Fruit fly (Drosophila melanogaster) whole organism, embryonic: Measurements from ENCODE around the gene Reepl1.

Experiments
- BtbVII ChIP-seq: fragments of 200-800 bp; sonication (Bioruptor generic); optimal IDR thresholded peaks from 3 replicates; lab custom pipeline; 2017; ENCODE audit warnings: missing biosample characterization, mild to moderate bottlenecking, missing genetic modification characterization
- CG10274 ChIP-seq: fragments of 200-800 bp; sonication (Bioruptor generic); optimal IDR thresholded peaks from 3 replicates; lab custom pipeline; 2017; ENCODE audit warnings: missing biosample characterization, mild to moderate bottlenecking, missing genetic modification characterization
- CG11247 ChIP-seq: fragments of 200-800 bp; sonication (Bioruptor generic); IDR thresholded peaks from 2 replicates; pipeline ENCODE4 v1.3.6; 2022; ENCODE audit warnings: missing biosample characterization, missing genetic modification characterization
- CG13775 ChIP-seq: fragments of 200-800 bp; sonication (Bioruptor generic); optimal IDR thresholded peaks from 3 replicates; lab custom pipeline; 2017; ENCODE audit warnings: missing biosample characterization, mild to moderate bottlenecking, missing genetic modification characterization
- CG14710 ChIP-seq: fragments of 200-800 bp; sonication (Bioruptor generic); optimal IDR thresholded peaks from 3 replicates; lab custom pipeline; 2019; ENCODE audit warnings: missing biosample characterization, mild to moderate bottlenecking, missing genetic modification characterization, moderate library complexity
- CG1602 ChIP-seq: fragments of 200-800 bp; sonication (Bioruptor generic); optimal IDR thresholded peaks from 3 replicates; lab custom pipeline; 2016; ENCODE audit warnings: missing biosample characterization, missing genetic modification characterization
- CG16863 ChIP-seq: fragments of 200-800 bp; sonication (Bioruptor generic); optimal IDR thresholded peaks from 3 replicates; lab custom pipeline; 2016; ENCODE audit warnings: missing biosample characterization, missing genetic modification characterization
- CG18011 ChIP-seq: fragments of 200-800 bp; sonication (Bioruptor generic); optimal IDR thresholded peaks from 2 replicates; lab custom pipeline; 2017; ENCODE audit warnings: missing biosample characterization, missing genetic modification characterization, mild to moderate bottlenecking, moderate library complexity, missing genotype
- CG18476 ChIP-seq: fragments of 200-800 bp; sonication (Bioruptor generic); optimal IDR thresholded peaks from 2 replicates; lab custom pipeline; 2016; ENCODE audit warnings: missing biosample characterization, mild to moderate bottlenecking, missing genetic modification characterization
- CG18619 ChIP-seq: fragments of 200-800 bp; sonication (Bioruptor generic); optimal IDR thresholded peaks from 3 replicates; lab custom pipeline; 2017; ENCODE audit warnings: missing biosample characterization, mild to moderate bottlenecking, missing genetic modification characterization
- CG2875 ChIP-seq: fragments of 200-800 bp; sonication (Bioruptor generic); optimal IDR thresholded peaks from 2 replicates; lab custom pipeline; 2017; ENCODE audit warnings: missing biosample characterization, mild to moderate bottlenecking, missing genetic modification characterization, missing genetic modification reagents
- CG34224 ChIP-seq: fragments of 200-800 bp; sonication (Bioruptor generic); IDR thresholded peaks from 3 replicates; pipeline ENCODE4 v1.3.6; 2022; ENCODE audit warnings: missing biosample characterization, missing genetic modification characterization; ENCODE audit not compliant: partially characterized antibody
- CG3995 ChIP-seq: fragments of 200-800 bp; sonication (Bioruptor generic); optimal IDR thresholded peaks from 3 replicates; lab custom pipeline; 2016; ENCODE audit warnings: missing biosample characterization, missing genetic modification characterization
- CG4854 ChIP-seq: fragments of 200-800 bp; sonication (Bioruptor generic); optimal IDR thresholded peaks from 2 replicates; lab custom pipeline; 2016; ENCODE audit warnings: missing biosample characterization, missing genetic modification characterization, inconsistent platforms
- CG5245 ChIP-seq: fragments of 200-800 bp; sonication (Bioruptor generic); optimal IDR thresholded peaks from 3 replicates; lab custom pipeline; 2016; ENCODE audit warnings: missing biosample characterization, missing genetic modification characterization
- CG6683 ChIP-seq: fragments of 200-800 bp; sonication (Bioruptor generic); optimal IDR thresholded peaks from 2 replicates; lab custom pipeline; 2017; ENCODE audit warnings: missing biosample characterization, mild to moderate bottlenecking, missing genetic modification characterization, missing genetic modification reagents
- CG6813 ChIP-seq: fragments of 200-800 bp; sonication (Bioruptor generic); optimal IDR thresholded peaks from 2 replicates; lab custom pipeline; 2017; ENCODE audit warnings: missing biosample characterization, missing genetic modification characterization, mild to moderate bottlenecking, moderate library complexity, missing genetic modification reagents
- CG8281 ChIP-seq: fragments of 200-800 bp; sonication (Bioruptor generic); optimal IDR thresholded peaks from 2 replicates; lab custom pipeline; 2018; ENCODE audit warnings: missing biosample characterization, mild to moderate bottlenecking, missing genetic modification characterization, moderate library complexity
- CG9437 ChIP-seq: fragments of 200-800 bp; sonication (Bioruptor generic); optimal IDR thresholded peaks from 2 replicates; lab custom pipeline; 2018; ENCODE audit warnings: missing biosample characterization, mild to moderate bottlenecking, missing genetic modification characterization
- Camta ChIP-seq: fragments of 200-800 bp; sonication (Bioruptor generic); optimal IDR thresholded peaks from 2 replicates; lab custom pipeline; 2016; ENCODE audit warnings: missing biosample characterization, missing genetic modification characterization
- Dp ChIP-seq: fragments of 200-800 bp; sonication (Bioruptor generic); optimal IDR thresholded peaks from 2 replicates; lab custom pipeline; 2018; ENCODE audit warnings: missing biosample characterization, mild to moderate bottlenecking, missing genetic modification characterization, moderate library complexity
- Gug ChIP-seq: fragments of 200-800 bp; sonication (Bioruptor generic); IDR thresholded peaks from 4 replicates; pipeline ENCODE4 v1.3.6; 2022; ENCODE audit warnings: missing biosample characterization, missing genetic modification characterization
- H2.0 ChIP-seq: fragments of 200-800 bp; sonication (Bioruptor generic); IDR thresholded peaks from 2 replicates; pipeline ENCODE4 v1.3.6; 2022; ENCODE audit warnings: missing biosample characterization, missing genetic modification characterization
- Hsf ChIP-seq: fragments of 200-800 bp; sonication (Bioruptor generic); optimal IDR thresholded peaks from 3 replicates; lab custom pipeline; 2016; ENCODE audit warnings: missing biosample characterization, missing genetic modification characterization
- Lpt ChIP-seq: fragments of >200 bp; optimal IDR thresholded peaks from 2 replicates; lab custom pipeline; 2018; ENCODE audit warnings: missing biosample characterization, missing genetic modification characterization
- Nf-YC ChIP-seq: fragments of 200-800 bp; optimal IDR thresholded peaks from 3 replicates; lab custom pipeline; 2019; ENCODE audit warnings: missing biosample characterization, mild to moderate bottlenecking, missing genetic modification characterization, moderate library complexity
- Sox100B ChIP-seq: fragments of 200-800 bp; sonication (Bioruptor generic); optimal IDR thresholded peaks from 3 replicates; lab custom pipeline; 2018; ENCODE audit warnings: missing biosample characterization, mild to moderate bottlenecking, missing genetic modification characterization
- Sox102F ChIP-seq: fragments of 200-800 bp; sonication (Bioruptor generic); optimal IDR thresholded peaks from 2 replicates; lab custom pipeline; 2018; ENCODE audit warnings: missing biosample characterization, mild to moderate bottlenecking, missing genetic modification characterization, moderate library complexity
- Spps ChIP-seq: fragments of 200-800 bp; sonication (Bioruptor generic); optimal IDR thresholded peaks from 2 replicates; lab custom pipeline; 2018; ENCODE audit warnings: missing biosample characterization, mild to moderate bottlenecking, missing genetic modification characterization
- Sry-β ChIP-seq: fragments of 200-800 bp; sonication (Bioruptor generic); optimal IDR thresholded peaks from 2 replicates; lab custom pipeline; 2018; ENCODE audit warnings: missing biosample characterization, mild to moderate bottlenecking, missing genetic modification characterization, moderate library complexity
- Taf1 ChIP-seq: fragments of 200-800 bp; sonication (Bioruptor generic); IDR thresholded peaks from 2 replicates; pipeline ENCODE4 v1.3.6; 2022; ENCODE audit warnings: missing biosample characterization, missing genetic modification characterization
- Vsx1 ChIP-seq: fragments of 200-800 bp; sonication (Bioruptor generic); optimal IDR thresholded peaks from 2 replicates; lab custom pipeline; 2017; ENCODE audit warnings: missing biosample characterization, mild to moderate bottlenecking, missing genetic modification characterization, missing genetic modification reagents
- br ChIP-seq: fragments of >200 bp; optimal IDR thresholded peaks from 2 replicates; lab custom pipeline; 2017
- corto ChIP-seq: fragments of 200-800 bp; sonication (Bioruptor generic); optimal IDR thresholded peaks from 2 replicates; lab custom pipeline; 2016; ENCODE audit warnings: missing biosample characterization, mild to moderate bottlenecking, missing genetic modification characterization, moderate library complexity
- cwo ChIP-seq: fragments of 200-800 bp; sonication (Bioruptor generic); optimal IDR thresholded peaks from 3 replicates; lab custom pipeline; 2017; ENCODE audit warnings: missing biosample characterization, missing genetic modification characterization, mild to moderate bottlenecking, moderate library complexity, missing genetic modification reagents
- dan ChIP-seq: fragments of 200-800 bp; sonication (Bioruptor generic); IDR thresholded peaks from 2 replicates; pipeline ENCODE4 v1.3.6; 2022; ENCODE audit warnings: missing biosample characterization, missing genetic modification characterization
- dpn ChIP-seq, 2 experiments: fragments of 200-800 bp; sonication (Bioruptor generic); optimal IDR thresholded peaks; 3 replicates each; lab custom pipeline; 2016; ENCODE audit warnings: missing biosample characterization in 2 of 2, missing genetic modification characterization in 2 of 2
- en ChIP-seq: fragments of 200-800 bp; sonication (Bioruptor generic); optimal IDR thresholded peaks from 2 replicates; lab custom pipeline; 2016; ENCODE audit warnings: missing biosample characterization, missing genetic modification characterization
- klu ChIP-seq: fragments of 200-800 bp; sonication (Bioruptor generic); IDR thresholded peaks from 2 replicates; pipeline ENCODE4 v1.3.6; 2022; ENCODE audit warnings: missing biosample characterization, missing genetic modification characterization
- pan ChIP-seq, 4 experiments: fragments of >200 bp in 3 of 4; fragments of 200-800 bp in 1 of 4; sonication (Bioruptor generic) in 1 of 4; optimal IDR thresholded peaks in 3 of 4; IDR thresholded peaks in 1 of 4; 2 replicates each; pipeline versions ENCODE4 v1.3.6 to Lab custom; 2017 to 2022; ENCODE audit warnings: missing biosample characterization in 2 of 4, missing genetic modification characterization in 2 of 4, mixed read lengths in 1 of 4
- ranshi ChIP-seq: fragments of 200-800 bp; sonication (Bioruptor generic); IDR thresholded peaks from 2 replicates; pipeline ENCODE4 v1.3.6; 2022; ENCODE audit warnings: missing biosample characterization, missing genetic modification characterization
- tna ChIP-seq: fragments of 200-800 bp; sonication (Bioruptor generic); IDR thresholded peaks from 2 replicates; pipeline ENCODE4 v1.3.6; 2022; ENCODE audit warnings: missing biosample characterization, missing genetic modification characterization; ENCODE audit not compliant: partially characterized antibody
- unc-4 ChIP-seq: fragments of 200-800 bp; sonication (Bioruptor generic); IDR thresholded peaks from 2 replicates; pipeline ENCODE4 v1.3.6; 2022; ENCODE audit warnings: missing biosample characterization, missing genetic modification characterization; ENCODE audit not compliant: partially characterized antibody
- unpg ChIP-seq: fragments of 200-800 bp; sonication (Bioruptor generic); optimal IDR thresholded peaks from 3 replicates; lab custom pipeline; 2018; ENCODE audit warnings: missing biosample characterization, mild to moderate bottlenecking, missing genetic modification characterization, moderate library complexity
- zen2 ChIP-seq: fragments of 200-800 bp; sonication (Bioruptor generic); IDR thresholded peaks from 3 replicates; pipeline ENCODE4 v1.3.6; 2022; ENCODE audit warnings: missing biosample characterization, missing genetic modification characterization; ENCODE audit not compliant: partially characterized antibody
- zfh1 ChIP-seq: fragments of 200-800 bp; sonication (Bioruptor generic); IDR thresholded peaks from 3 replicates; pipeline ENCODE4 v1.3.6; 2022; ENCODE audit warnings: missing biosample characterization, missing genetic modification characterization

Reepl1 gene

DNA sequence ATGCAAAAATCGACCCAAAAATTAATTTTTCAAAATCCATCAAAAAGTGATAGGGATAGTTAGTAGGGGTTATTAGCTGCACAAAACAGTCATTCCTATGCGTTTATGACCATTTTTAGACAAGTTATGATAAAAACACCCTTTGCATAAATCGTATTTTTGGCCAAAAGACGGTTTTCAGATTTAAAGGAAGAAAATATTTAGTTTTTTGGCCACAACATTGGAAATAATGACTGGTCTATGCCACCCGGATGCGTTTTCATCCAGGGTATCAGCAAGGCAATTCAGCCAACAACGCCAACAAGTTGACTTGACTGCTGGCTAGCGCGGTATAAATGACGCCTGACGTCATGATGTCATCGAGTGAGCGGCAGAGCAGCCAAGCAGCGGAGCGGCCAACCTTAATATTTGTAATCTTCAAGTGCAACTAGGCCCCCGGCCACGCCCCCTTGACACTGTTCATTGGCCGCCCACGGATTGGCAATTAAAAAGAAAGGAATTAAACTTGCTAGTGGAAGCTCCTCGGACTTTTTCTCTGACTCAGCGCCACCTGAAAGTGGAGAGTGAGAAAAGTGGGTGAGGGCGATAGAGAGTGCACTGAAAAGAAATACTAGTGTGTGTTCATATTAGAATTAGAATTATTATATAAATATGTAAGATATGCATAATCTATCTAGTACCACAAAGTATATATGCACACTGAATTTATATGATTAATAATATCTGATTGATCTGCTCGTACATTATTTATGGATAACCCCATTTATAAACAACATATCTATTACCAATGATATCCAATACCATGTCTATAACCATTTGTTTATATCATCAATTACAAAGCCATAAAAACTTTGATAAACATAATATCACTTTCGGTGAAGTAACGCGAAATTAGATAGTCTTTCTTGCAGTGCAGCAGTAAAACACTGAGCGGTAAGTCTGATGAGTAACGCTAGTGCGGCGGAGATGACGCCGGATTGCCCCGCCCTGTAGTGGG is 12.5 kb upstream of the Reepl1 start (continued):
- TF ChIP-seq CG16863 (GFP tag; lab: Kevin White, UChicago) = no peak
- no peak for TF ChIP-seq pan (optimal IDR thresholded peaks at IDR 0.05; lab: Kevin White, UChicago)
- peak in 1 of 2 experiments; percentile 65 for TF ChIP-seq pan (GFP tag; optimal IDR thresholded peaks at IDR 0.05 in 1 of 2, IDR thresholded peaks at IDR 0.05 in 1 of 2)
- TF ChIP-seq Sry-β (GFP tag; lab: Kevin White, UChicago) = no peak
- peak; percentile 48; the same call in 1 of the 2 replicates for TF ChIP-seq ranshi
- TF ChIP-seq CG2875 (GFP tag; lab: Kevin White, UChicago) = peak; percentile 67
- TF ChIP-seq Taf1 (GFP tag; lab: Robert Waterston, UW) = peak; percentile 62
- no peak for TF ChIP-seq CG34224 (GFP tag; lab: Robert Waterston, UW)
- peak; percentile 18 for TF ChIP-seq Spps (tag; lab: Kevin White, UChicago)
- TF ChIP-seq CG13775 (GFP tag; lab: Kevin White, UChicago) = peak; percentile 85
- peak; percentile 11 for TF ChIP-seq CG4854 (GFP tag; lab: Kevin White, UChicago)
- peak; percentile 44 for TF ChIP-seq CG3995
- TF ChIP-seq CG14710 (tag; lab: Kevin White, UChicago) = peak; percentile 68
- no peak for TF ChIP-seq en (GFP tag; lab: Kevin White, UChicago)
- no peak for TF ChIP-seq Sox100B (GFP tag; lab: Kevin White, UChicago)
- TF ChIP-seq BtbVII (GFP tag; lab: Kevin White, UChicago) = peak; percentile 88
- peak; percentile 85 for TF ChIP-seq CG9437 (GFP tag; lab: Kevin White, UChicago)
- no peak for TF ChIP-seq dan
- TF ChIP-seq CG18476 (GFP tag; lab: Kevin White, UChicago) = peak; percentile 8
- peak; percentile 87 for TF ChIP-seq CG18619 (GFP tag; lab: Kevin White, UChicago)
- peak; percentile 75 for TF ChIP-seq CG1602 (GFP tag; lab: Kevin White, UChicago)
- peak; percentile 86 for TF ChIP-seq cwo (GFP tag; lab: Kevin White, UChicago)
- TF ChIP-seq CG6813 = peak; percentile 78
- TF ChIP-seq Lpt = no peak
- no peak for TF ChIP-seq tna (GFP tag; lab: Robert Waterston, UW)
- no peak for TF ChIP-seq Dp (GFP tag; lab: Kevin White, UChicago)
- peak; percentile 66 for TF ChIP-seq CG10274 (GFP tag; lab: Kevin White, UChicago)
- 0 out of 4 replicates have a peak, but pooled peaks have one; percentile 17 for TF ChIP-seq Gug
- peak; percentile 11; the same call in 1 of the 2 replicates for TF ChIP-seq CG11247 (GFP tag; lab: Robert Waterston, UW)
- TF ChIP-seq dpn (GFP tag; optimal IDR thresholded peaks at IDR 0.05; lab: Kevin White, UChicago) = peak; percentile 47 to 83
- no peak for TF ChIP-seq zen2
- TF ChIP-seq Vsx1 (GFP tag; lab: Kevin White, UChicago) = no peak
- peak; percentile 61 for TF ChIP-seq CG8281 (tag; lab: Kevin White, UChicago)
- TF ChIP-seq unc-4 (GFP tag; lab: Robert Waterston, UW) = no peak
- peak; percentile 84 for TF ChIP-seq Nf-YC
- TF ChIP-seq H2.0 = peak; percentile 58; the same call in 1 of the 2 replicates
- TF ChIP-seq klu = peak; percentile 55; the same call in 1 of the 2 replicates
- TF ChIP-seq CG18011 (GFP tag; lab: Kevin White, UChicago) = peak; percentile 57
- TF ChIP-seq Sox102F (GFP tag; lab: Kevin White, UChicago) = peak; percentile 90
- peak; percentile 41 for TF ChIP-seq Hsf (GFP tag; lab: Kevin White, UChicago)
- TF ChIP-seq zfh1 (GFP tag; lab: Robert Waterston, UW) = peak; percentile 45; the same call in 2 of the 3 replicates
- TF ChIP-seq CG5245 (GFP tag; lab: Kevin White, UChicago) = peak; percentile 64
- TF ChIP-seq br = no peak
- TF ChIP-seq unpg = peak; percentile 84
- TF ChIP-seq corto (GFP tag; lab: Kevin White, UChicago) = no peak
- peak; percentile 80 for TF ChIP-seq CG6683
- TF ChIP-seq Camta (GFP tag; lab: Kevin White, UChicago) = peak; percentile 8
